Worm (Caenorhabditis elegans): ENCODE results near the gene srj-21.

srj-21 gene

DNA sequence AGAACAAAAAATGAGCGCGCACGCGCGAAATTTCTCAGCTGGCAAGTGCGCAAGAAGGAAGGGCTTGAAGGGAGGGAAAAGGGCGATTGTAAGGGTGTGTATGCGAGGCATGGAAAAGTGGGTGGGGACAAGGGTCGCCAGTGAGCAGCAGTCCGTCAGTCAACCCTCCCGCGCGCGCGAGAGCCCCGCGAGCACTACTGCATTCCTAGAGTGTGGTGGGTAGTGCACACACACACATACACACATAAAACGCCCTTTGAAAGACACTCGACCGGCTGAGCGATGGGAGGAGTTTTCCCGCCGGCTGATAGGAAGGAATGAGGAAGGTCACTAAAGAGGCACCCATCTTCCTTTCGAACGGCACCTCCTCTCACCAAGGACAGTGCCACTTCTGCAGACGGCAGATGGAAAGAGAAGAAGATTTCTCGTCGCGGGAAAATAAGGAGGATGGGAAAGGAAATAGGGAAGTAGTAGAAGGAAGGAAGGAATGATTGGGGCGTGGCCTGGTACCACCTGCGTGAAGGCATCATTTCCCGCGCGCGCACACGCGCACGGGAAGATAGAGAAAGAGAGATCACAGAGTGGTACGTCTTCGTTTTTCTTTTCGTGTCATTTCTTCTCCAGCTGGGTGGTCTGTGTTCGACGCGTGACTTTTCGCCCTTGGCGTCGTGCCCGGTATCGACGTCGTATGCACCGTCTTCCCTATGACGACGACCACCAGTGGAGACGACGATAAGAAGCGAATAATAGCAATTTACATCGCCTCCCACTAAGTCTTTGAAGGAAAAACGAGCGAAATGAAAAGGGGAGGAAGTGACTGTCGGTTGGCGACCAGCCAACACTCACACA is 28.0 kb upstream of the srj-21 start:
- TF ChIP-seq nhr-2 (tag; optimal IDR thresholded peaks at IDR 0.05) (peak; percentile 89), hlh-1 (tag; optimal IDR thresholded peaks at IDR 0.05) (no peak), M03D4.4 (tag; optimal IDR thresholded peaks at IDR 0.05) (peak; percentile 22), sptf-1 (tag; optimal IDR thresholded peaks at IDR 0.05) (peak; percentile 30), ceh-83 (GFP tag; optimal IDR thresholded peaks at IDR 0.05) (no peak), cnd-1 (tag; optimal IDR thresholded peaks at IDR 0.05) (peak; percentile 16), ceh-39 (tag; optimal IDR thresholded peaks at IDR 0.05) (no peak), flh-1 (GFP tag; optimal IDR thresholded peaks at IDR 0.05) (peak; percentile 20), sem-2 (GFP tag; optimal IDR thresholded peaks at IDR 0.05) (peak; percentile 35), drap-1 (GFP tag; optimal IDR thresholded peaks at IDR 0.05) (peak; percentile 19), unc-120 (tag; optimal IDR thresholded peaks at IDR 0.05; ENCODE audit: poor library complexity, severe bottlenecking) (peak; percentile 42), ham-2 (GFP tag; optimal IDR thresholded peaks at IDR 0.05) (no peak), ztf-11 (tag; optimal IDR thresholded peaks at IDR 0.05) (peak; percentile 20), mls-2 (tag; optimal IDR thresholded peaks at IDR 0.05) (peak; percentile 43)

DNA sequence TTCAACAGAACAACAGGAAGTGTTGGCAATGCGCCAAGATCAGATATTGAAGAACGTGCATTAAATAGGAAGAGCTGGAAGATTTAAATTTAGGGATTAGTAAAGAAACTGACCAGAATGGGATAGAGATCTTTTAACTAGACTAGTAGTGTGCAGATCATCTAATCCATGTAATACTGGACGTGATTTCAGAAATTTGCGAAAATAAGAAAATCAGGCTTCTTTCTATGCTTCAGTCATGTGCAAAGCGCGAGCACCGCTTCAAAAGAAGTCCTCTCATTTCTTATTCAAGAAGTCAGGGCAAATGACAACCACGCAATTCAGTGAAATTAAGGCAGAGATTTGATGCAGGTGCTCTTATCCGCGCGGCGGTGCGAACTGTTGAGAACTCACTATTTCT is 27.1 kb upstream of the srj-21 start:
- TF ChIP-seq unc-39 (tag; optimal IDR thresholded peaks at IDR 0.05), result no peak

DNA sequence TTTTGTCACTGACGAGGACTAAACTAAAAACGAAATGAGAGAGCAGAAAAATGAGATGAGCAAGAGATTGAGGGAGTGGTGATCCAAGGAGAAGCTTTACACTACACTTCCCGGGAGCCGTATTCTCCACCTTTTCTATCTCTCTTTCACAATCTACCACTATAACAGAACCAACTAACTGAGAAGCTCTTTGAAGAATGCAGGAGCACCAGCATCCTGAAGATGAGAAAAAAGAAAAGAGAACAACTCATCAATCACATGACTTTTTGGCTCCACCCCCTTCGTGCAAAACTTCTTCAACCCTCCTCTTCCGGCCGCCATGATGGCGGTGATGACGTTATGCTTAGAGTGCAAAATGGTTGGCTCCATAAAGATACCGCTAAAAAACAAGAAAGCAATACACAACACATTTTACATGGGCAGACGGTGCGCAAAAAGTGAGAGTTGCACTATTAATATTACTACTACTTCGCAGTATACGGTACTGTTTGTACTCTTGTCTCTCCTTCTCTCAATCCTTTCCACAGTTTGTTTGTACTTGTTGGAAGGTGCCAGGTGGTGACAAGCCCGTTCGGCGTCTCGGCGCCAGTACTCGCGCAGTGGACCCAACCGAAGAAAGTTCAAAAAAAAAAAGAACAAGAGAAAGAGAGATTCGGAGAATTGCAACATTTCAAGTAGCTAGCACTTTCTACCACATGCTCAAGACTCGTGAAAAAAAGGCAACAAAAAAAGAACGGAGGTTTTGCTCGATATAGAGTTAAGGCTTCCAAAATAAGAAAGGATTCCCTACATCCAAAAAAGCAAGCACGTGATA is 25.9 kb upstream of the srj-21 start:
- TF ChIP-seq unc-120 (tag; optimal IDR thresholded peaks at IDR 0.05; ENCODE audit: poor library complexity, severe bottlenecking) (peak; percentile 52), hlh-1 (tag; optimal IDR thresholded peaks at IDR 0.05) (peak; percentile 22), mab-5 (tag; optimal IDR thresholded peaks at IDR 0.05) (no peak)

DNA sequence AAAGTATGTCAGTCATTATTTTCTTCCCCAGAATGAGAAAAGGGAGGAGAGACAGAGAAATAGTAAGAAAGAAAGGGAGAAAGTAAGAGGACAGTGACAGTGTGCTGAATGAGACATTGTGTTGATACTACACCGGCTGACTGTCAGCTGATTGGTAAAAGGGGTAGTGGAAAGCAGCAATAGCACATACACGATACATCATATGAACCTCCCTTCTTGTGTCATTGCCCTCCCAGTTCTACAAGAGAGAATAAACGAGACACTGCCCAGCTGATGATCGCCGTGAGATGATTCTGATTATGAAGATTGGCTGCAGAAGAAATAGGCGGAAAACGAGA is 25.3 kb upstream of the srj-21 start:
- TF ChIP-seq sptf-1 (tag; optimal IDR thresholded peaks at IDR 0.05) (no peak), ham-2 (GFP tag; optimal IDR thresholded peaks at IDR 0.05) (peak; percentile 39), nhr-76 (tag; optimal IDR thresholded peaks at IDR 0.05) (no peak), nhr-12 (tag; optimal IDR thresholded peaks at IDR 0.05) (no peak), hlh-1 (tag; optimal IDR thresholded peaks at IDR 0.05) (peak; percentile 29), ceh-39 (tag; optimal IDR thresholded peaks at IDR 0.05) (no peak)

DNA sequence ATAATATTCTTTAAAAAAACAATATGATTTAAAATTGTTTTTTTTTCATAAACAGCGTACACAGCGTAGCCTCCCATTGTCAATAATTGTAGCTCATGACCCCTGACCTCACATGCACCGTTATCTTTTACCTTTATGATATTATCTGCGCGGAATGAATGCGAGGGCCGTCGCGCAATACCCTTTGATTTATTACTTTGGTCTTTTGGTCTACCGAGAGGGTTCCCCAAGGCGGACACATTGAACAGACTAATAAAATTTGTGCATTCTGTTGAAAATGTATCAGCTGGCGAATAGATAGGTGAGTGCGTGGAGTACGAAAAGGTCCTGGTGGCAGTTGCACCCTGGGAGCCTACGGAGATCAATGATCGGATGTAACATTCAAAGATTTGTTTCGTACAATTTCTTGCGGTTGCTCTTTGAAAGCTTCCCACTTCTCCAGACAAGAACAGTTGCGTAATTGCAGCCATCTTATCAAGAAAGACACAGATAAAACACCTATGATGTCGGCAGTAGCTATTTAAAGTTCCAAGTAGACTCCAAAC is 24.8 kb upstream of the srj-21 start:
- no peak for TF ChIP-seq M03D4.4 (tag; optimal IDR thresholded peaks at IDR 0.05)
- peak; percentile 82 for TF ChIP-seq unc-62 (GFP tag; optimal IDR thresholded peaks at IDR 0.05)
- TF ChIP-seq nhr-2 (tag; optimal IDR thresholded peaks at IDR 0.05), result peak; percentile 79
- peak; percentile 16 for TF ChIP-seq ces-1 (GFP tag; optimal IDR thresholded peaks at IDR 0.05)
- TF ChIP-seq hlh-1 (tag; optimal IDR thresholded peaks at IDR 0.05), result peak; percentile 98
- TF ChIP-seq pha-4 (tag; optimal IDR thresholded peaks at IDR 0.05), result no peak
- TF ChIP-seq mab-5 (tag; optimal IDR thresholded peaks at IDR 0.05), result peak; percentile 65
- TF ChIP-seq elt-1 (tag; optimal IDR thresholded peaks at IDR 0.05; ENCODE audit: borderline replicate concordance, insufficient read depth), result peak; percentile 68

DNA sequence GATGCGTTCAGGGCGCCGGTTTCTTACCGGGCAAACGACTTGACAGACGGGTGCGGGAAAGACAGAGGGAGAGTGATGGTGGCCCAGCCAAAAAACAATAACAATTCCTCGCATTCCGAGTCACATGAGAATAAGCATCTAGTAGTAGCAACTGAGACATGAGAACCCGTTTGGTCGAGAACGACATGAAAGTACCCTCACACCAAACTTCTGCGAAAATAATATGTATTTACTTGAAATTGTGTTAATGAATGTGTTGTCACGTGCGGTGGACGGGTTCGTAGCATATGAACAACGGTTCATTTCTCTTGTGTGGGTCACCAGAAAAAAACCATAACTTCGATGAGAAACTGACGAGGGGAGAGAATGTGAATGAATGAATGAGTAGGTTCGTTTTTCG is 24.3 kb upstream of the srj-21 start:
- no peak for TF ChIP-seq ces-1 (GFP tag; optimal IDR thresholded peaks at IDR 0.05)
- TF ChIP-seq lsy-2 (tag; optimal IDR thresholded peaks at IDR 0.05), result no peak
- TF ChIP-seq ceh-83 (GFP tag; optimal IDR thresholded peaks at IDR 0.05), result no peak
- no peak for TF ChIP-seq tbx-8 (GFP tag; optimal IDR thresholded peaks at IDR 0.05)
- TF ChIP-seq ceh-39 (tag; optimal IDR thresholded peaks at IDR 0.05), result no peak
- no peak for TF ChIP-seq ztf-11 (tag; optimal IDR thresholded peaks at IDR 0.05)
- TF ChIP-seq sptf-1 (tag; optimal IDR thresholded peaks at IDR 0.05), result no peak
- TF ChIP-seq ham-2 (GFP tag; optimal IDR thresholded peaks at IDR 0.05), result no peak
- no peak for TF ChIP-seq sem-2 (GFP tag; optimal IDR thresholded peaks at IDR 0.05)
- TF ChIP-seq elt-1 (tag; optimal IDR thresholded peaks at IDR 0.05; ENCODE audit: borderline replicate concordance, insufficient read depth), result no peak
- no peak for TF ChIP-seq hlh-1 (tag; optimal IDR thresholded peaks at IDR 0.05)
- TF ChIP-seq flh-1 (GFP tag; optimal IDR thresholded peaks at IDR 0.05), result no peak
- TF ChIP-seq nhr-76 (tag; optimal IDR thresholded peaks at IDR 0.05), result no peak
- no peak for TF ChIP-seq lin-32 (GFP tag; optimal IDR thresholded peaks at IDR 0.05)
